Worm (Caenorhabditis elegans) whole organism, L3 larva: Measurements from ENCODE around the gene ZK899.3.

Experiments
- R02D3.7 ChIP-seq: fragments of 150-350 bp; optimal IDR thresholded peaks from 2 replicates; lab custom pipeline; 2014; ENCODE audit warnings: missing biosample characterization, missing genetic modification characterization
- aly-2 ChIP-seq: fragments of 150-350 bp; optimal IDR thresholded peaks from 2 replicates; lab custom pipeline; 2014; ENCODE audit warnings: missing biosample characterization, missing genetic modification characterization
- ceh-28 ChIP-seq: fragments of 150-350 bp; optimal IDR thresholded peaks from 2 replicates; lab custom pipeline; 2014; ENCODE audit warnings: missing biosample characterization, missing genetic modification reagents, missing genetic modification characterization
- ceh-9 ChIP-seq: sonication (generic microtip); optimal IDR thresholded peaks from 2 replicates; lab custom pipeline; 2018; ENCODE audit warnings: missing biosample characterization, missing genetic modification characterization
- egl-5 ChIP-seq: fragments of 150-350 bp; optimal IDR thresholded peaks from 2 replicates; lab custom pipeline; 2017; ENCODE audit warnings: missing biosample characterization, missing genetic modification reagents, missing genetic modification characterization, inconsistent platforms
- elt-1 ChIP-seq: fragments of 150-350 bp; optimal IDR thresholded peaks from 2 replicates; lab custom pipeline; 2014; ENCODE audit warnings: missing biosample characterization, missing genetic modification characterization
- elt-2 ChIP-seq: sonication (generic microtip); optimal IDR thresholded peaks from 2 replicates; lab custom pipeline; 2016; ENCODE audit warnings: missing genetic modification reagents, mild to moderate bottlenecking, missing genetic modification characterization, missing compliant biosample characterization
- elt-3 ChIP-seq, 3 experiments: fragments of 150-350 bp in 1 of 3; sonication (generic microtip) in 2 of 3; optimal IDR thresholded peaks; 2 replicates in 2 of 3; 4 replicates in 1 of 3; lab custom pipeline; 2014 to 2017; ENCODE audit warnings: missing biosample characterization in 3 of 3, missing genetic modification characterization in 3 of 3
- eor-1 ChIP-seq, 2 experiments: fragments of 150-350 bp; optimal IDR thresholded peaks; 2 replicates each; lab custom pipeline; 2014 to 2018; ENCODE audit warnings: missing biosample characterization in 2 of 2, missing genetic modification characterization in 2 of 2
- fkh-10 ChIP-seq: sonication (generic microtip); optimal IDR thresholded peaks from 2 replicates; lab custom pipeline; 2017; ENCODE audit warnings: missing biosample characterization, missing genetic modification reagents, missing genetic modification characterization
- fkh-2 ChIP-seq: fragments of 150-350 bp; optimal IDR thresholded peaks from 2 replicates; lab custom pipeline; 2014; ENCODE audit warnings: missing biosample characterization, missing genetic modification reagents, missing genetic modification characterization
- jun-1 ChIP-seq: fragments of 150-350 bp; optimal IDR thresholded peaks from 2 replicates; lab custom pipeline; 2014; ENCODE audit warnings: missing biosample characterization, missing genetic modification reagents, missing genetic modification characterization
- lin-15B ChIP-seq: fragments of 150-350 bp; optimal IDR thresholded peaks from 2 replicates; lab custom pipeline; 2014; ENCODE audit warnings: missing biosample characterization, missing genetic modification characterization
- lin-39 ChIP-seq: fragments of 150-350 bp; optimal IDR thresholded peaks from 2 replicates; lab custom pipeline; 2018; ENCODE audit warnings: missing biosample characterization, missing genetic modification reagents, missing genetic modification characterization
- mdl-1 ChIP-seq: fragments of 150-350 bp; optimal IDR thresholded peaks from 2 replicates; lab custom pipeline; 2014; ENCODE audit warnings: missing biosample characterization, missing genetic modification characterization
- mml-1 ChIP-seq: fragments of 150-350 bp; sonication (generic microtip); optimal IDR thresholded peaks from 3 replicates; lab custom pipeline; 2014; ENCODE audit warnings: missing biosample characterization, missing genetic modification characterization
- nfya-1 ChIP-seq: sonication (generic microtip); optimal IDR thresholded peaks from 2 replicates; lab custom pipeline; 2017; ENCODE audit warnings: missing genetic modification characterization, mild to moderate bottlenecking, missing compliant biosample characterization, antibody characterized with exemption, moderate library complexity; ENCODE audit not compliant: insufficient read depth
- nhr-23 ChIP-seq: fragments of 150-350 bp; optimal IDR thresholded peaks from 2 replicates; lab custom pipeline; 2014; ENCODE audit warnings: missing biosample characterization, missing genetic modification reagents, missing genetic modification characterization
- nhr-25 ChIP-seq: sonication (generic microtip); optimal IDR thresholded peaks from 2 replicates; lab custom pipeline; 2017; ENCODE audit warnings: missing biosample characterization, missing genetic modification characterization
- nhr-28 ChIP-seq: fragments of 150-350 bp; optimal IDR thresholded peaks from 2 replicates; lab custom pipeline; 2014; ENCODE audit warnings: missing biosample characterization, missing genetic modification characterization
- nhr-43 ChIP-seq: sonication (generic microtip); optimal IDR thresholded peaks from 2 replicates; lab custom pipeline; 2016; ENCODE audit warnings: mild to moderate bottlenecking, missing genetic modification characterization, missing compliant biosample characterization; ENCODE audit not compliant: poor library complexity, severe bottlenecking
- nhr-77 ChIP-seq: fragments of 150-350 bp; optimal IDR thresholded peaks from 2 replicates; lab custom pipeline; 2014; ENCODE audit warnings: missing biosample characterization, missing genetic modification characterization
- pha-4 ChIP-seq: fragments of 150-350 bp; optimal IDR thresholded peaks from 2 replicates; lab custom pipeline; 2014; ENCODE audit warnings: missing biosample characterization, missing genetic modification reagents, missing genetic modification characterization
- pqm-1 ChIP-seq: fragments of 150-350 bp; optimal IDR thresholded peaks from 2 replicates; lab custom pipeline; 2017; ENCODE audit warnings: missing biosample characterization, missing genetic modification characterization, inconsistent platforms
- sea-2 ChIP-seq: fragments of 150-350 bp; sonication (generic microtip); optimal IDR thresholded peaks from 4 replicates; lab custom pipeline; 2014; ENCODE audit warnings: missing biosample characterization, missing genetic modification reagents, missing genetic modification characterization
- skn-1 ChIP-seq: fragments of 150-350 bp; optimal IDR thresholded peaks from 2 replicates; lab custom pipeline; 2014; ENCODE audit warnings: missing biosample characterization, missing genetic modification characterization
- snpc-4 ChIP-seq: fragments of 150-350 bp; optimal IDR thresholded peaks from 2 replicates; lab custom pipeline; 2014; ENCODE audit warnings: missing biosample characterization, missing genetic modification characterization
- tbx-2 ChIP-seq: sonication (generic microtip); optimal IDR thresholded peaks from 2 replicates; lab custom pipeline; 2016; ENCODE audit warnings: mild to moderate bottlenecking, missing genetic modification characterization, missing compliant biosample characterization
- unc-39 ChIP-seq: sonication (generic microtip); optimal IDR thresholded peaks from 4 replicates; lab custom pipeline; 2017; ENCODE audit warnings: missing biosample characterization, missing genetic modification characterization
- unc-62 ChIP-seq: fragments of 150-350 bp; sonication (generic microtip); optimal IDR thresholded peaks from 4 replicates; lab custom pipeline; 2014; ENCODE audit warnings: missing biosample characterization, missing genetic modification reagents, missing genetic modification characterization
- ztf-11 ChIP-seq: fragments of 150-350 bp; optimal IDR thresholded peaks from 2 replicates; lab custom pipeline; 2014; ENCODE audit warnings: missing biosample characterization, missing genetic modification characterization
- ztf-4 ChIP-seq: fragments of 150-350 bp; optimal IDR thresholded peaks from 2 replicates; lab custom pipeline; 2014; ENCODE audit warnings: missing biosample characterization, missing genetic modification characterization

Gene ZK899.3

DNA sequence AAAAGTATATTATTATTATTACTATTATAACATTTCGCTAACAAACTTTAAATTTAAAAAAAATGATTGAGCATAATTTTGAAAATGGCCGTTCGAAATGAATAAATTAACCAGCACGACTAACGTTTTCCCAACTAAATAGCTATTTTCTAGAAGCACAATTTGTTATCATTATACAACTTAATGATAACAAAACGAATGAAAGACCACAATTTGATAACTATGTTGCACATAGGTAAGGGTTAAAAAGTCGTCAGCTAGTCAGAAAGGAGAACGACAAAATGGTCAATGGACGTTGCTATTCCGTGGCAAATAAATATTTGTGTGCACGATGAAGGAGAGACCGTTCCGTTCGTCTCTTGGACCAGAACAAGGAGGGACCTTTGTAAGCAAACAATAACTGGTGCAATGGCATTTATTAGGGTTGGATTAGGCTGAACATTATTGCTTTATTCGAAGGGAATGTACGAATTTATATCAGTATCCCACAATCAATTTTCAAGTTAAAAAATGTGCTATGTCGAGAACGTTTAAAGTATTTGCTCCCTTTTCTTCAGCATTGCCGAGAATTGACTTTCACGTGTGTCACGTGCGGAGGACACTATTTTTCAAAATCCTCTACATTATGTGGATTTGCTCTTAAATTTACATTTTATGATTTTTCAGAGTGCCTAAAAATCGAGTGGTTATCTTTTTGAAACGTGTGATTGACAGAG, at the start of gene ZK899.3:
Gene ZK899.3, plus strand, starts transcription at position 666 of the 716 bp plus-strand sequence.
- TF ChIP-seq pqm-1 (tag; lab: Kevin White, UChicago) (peak; percentile 52), elt-2 (tag; lab: Kevin White, UChicago) (peak; percentile 63), mml-1 (tag; lab: Kevin White, UChicago) (no peak)

DNA sequence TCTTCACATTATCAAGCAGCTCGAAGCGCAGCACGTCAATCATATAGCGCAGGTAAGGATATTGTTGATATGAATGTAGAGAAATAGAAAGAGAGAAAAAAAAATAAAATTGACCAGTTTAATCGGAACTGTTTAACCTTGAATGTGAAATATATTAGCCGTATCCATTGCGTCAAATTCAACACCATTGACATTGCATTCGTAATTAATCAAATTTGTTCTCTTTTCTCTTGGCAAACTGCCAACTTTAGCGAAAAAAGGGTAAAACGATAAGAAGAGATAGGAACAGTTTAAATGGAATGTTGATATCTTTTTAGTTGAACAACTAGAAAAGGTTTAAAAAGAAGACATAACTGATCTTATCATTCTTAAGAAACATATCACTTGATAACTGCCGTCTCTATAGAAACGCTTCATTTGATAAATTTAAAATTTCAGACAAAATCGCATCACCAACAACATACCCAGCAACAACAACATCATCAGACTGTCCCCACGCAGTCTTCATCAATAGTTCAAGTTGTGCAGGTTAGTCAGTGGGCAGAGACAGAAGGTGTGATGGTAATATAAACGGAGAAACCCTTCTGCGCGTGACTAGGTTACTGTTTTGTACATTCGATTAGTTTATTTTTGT, 49.2 kb upstream of the ZK899.3 start:
- TF ChIP-seq ztf-4 (no peak), ztf-11 (tag; lab: Kevin White, UChicago) (no peak), unc-39 (tag; lab: Kevin White, UChicago) (no peak), snpc-4 (tag; lab: Kevin White, UChicago) (no peak), skn-1 (no peak), nhr-23 (tag; lab: Kevin White, UChicago) (peak; percentile 76), nfya-1 (no peak), fkh-2 (tag; lab: Kevin White, UChicago) (no peak), nhr-25 (tag; lab: Kevin White, UChicago) (peak; percentile 90), pha-4 (tag; lab: Kevin White, UChicago) (no peak), jun-1 (tag; lab: Kevin White, UChicago) (no peak), nhr-77 (tag; lab: Kevin White, UChicago) (no peak), tbx-2 (tag; lab: Kevin White, UChicago) (no peak), egl-5 (tag; lab: Kevin White, UChicago) (no peak), fkh-10 (GFP tag; lab: Kevin White, UChicago) (no peak), ceh-9 (no peak), sea-2 (GFP tag; lab: Kevin White, UChicago) (no peak), elt-3 (tag; optimal IDR thresholded peaks at IDR 0.05; lab: Kevin White, UChicago) (peak in 1 of 3 experiments; percentile 81), aly-2 (tag; lab: Kevin White, UChicago) (no peak), nhr-28 (tag; lab: Kevin White, UChicago) (no peak), pqm-1 (tag; lab: Kevin White, UChicago) (no peak), nhr-43 (tag; lab: Kevin White, UChicago) (peak; percentile 72), lin-15B (tag; lab: Kevin White, UChicago) (no peak), unc-62 (GFP tag; lab: Kevin White, UChicago) (no peak), mdl-1 (no peak), mml-1 (tag; lab: Kevin White, UChicago) (no peak), R02D3.7 (tag; lab: Kevin White, UChicago) (no peak), lin-39 (tag; lab: Kevin White, UChicago) (no peak)

DNA sequence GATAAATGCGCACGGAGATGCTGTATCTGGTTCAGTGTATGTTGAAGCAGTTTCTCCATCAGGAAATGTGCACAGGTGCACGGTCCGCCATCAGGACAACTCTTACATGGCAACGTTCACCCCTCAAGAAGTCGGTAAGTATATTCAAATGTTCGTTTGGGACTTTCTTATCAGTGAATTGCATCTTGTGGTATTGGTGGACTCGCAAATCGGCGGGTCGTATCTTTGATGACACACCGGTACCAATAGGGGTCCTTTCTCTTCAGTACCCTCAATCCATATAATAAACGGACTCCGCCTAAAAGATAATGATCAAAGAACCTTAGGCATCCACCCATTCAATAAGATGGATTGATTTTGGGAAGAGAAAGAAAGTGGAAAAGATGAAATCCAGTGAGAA, 47.0 kb upstream of the ZK899.3 start:
- TF ChIP-seq snpc-4 (tag; lab: Kevin White, UChicago) (no peak), nhr-23 (tag; lab: Kevin White, UChicago) (peak; percentile 42)

DNA sequence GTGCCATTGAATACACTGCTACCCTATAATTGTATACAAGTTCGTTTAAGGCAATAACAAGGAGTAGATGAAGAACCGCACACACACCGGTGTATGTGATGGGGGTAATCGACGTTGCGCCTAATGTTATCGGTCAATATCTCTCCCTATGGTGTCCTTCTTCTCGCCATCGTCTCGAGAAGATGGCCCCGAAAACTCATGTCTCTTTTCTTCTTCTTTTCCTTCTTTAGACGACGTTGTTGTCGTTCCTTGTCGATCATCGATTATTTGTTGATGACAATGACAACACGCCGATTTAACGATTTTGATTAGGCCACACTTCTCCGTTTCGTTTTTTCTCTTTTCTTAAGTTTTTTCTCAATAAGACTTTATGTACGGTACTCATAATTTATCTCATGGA, 43.8 kb upstream of the ZK899.3 start:
- no peak for TF ChIP-seq eor-1 (tag; optimal IDR thresholded peaks at IDR 0.05; lab: Kevin White, UChicago)
- peak; percentile 57 for TF ChIP-seq nhr-25 (tag; lab: Kevin White, UChicago)
- no peak for TF ChIP-seq tbx-2 (tag; lab: Kevin White, UChicago)
- TF ChIP-seq elt-1 (tag; lab: Kevin White, UChicago) = peak; percentile 29
- peak; percentile 71 for TF ChIP-seq nhr-23 (tag; lab: Kevin White, UChicago)
- no peak for TF ChIP-seq unc-62 (GFP tag; lab: Kevin White, UChicago)
- TF ChIP-seq ceh-28 (tag; lab: Kevin White, UChicago) = peak; percentile 38
- no peak for TF ChIP-seq fkh-2 (tag; lab: Kevin White, UChicago)

DNA sequence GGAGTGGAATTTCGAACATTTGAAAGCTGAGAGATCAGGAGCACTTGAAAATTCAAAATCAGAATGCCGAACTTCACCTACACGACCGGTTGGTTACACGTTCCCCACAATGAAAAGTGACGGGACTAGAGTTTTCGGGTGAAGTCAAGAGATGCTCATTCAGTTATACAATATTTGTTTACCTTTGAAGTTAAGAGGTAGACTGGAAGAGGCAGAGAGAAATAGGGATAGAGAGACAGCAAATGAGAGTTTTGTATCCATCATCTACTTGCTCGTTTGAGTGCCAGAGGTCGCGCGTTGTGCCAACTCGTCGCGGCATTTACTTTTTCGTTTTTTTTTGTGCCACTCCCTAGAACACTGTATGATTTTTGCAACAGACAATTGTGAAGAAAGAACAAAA, 42.2 kb upstream of the ZK899.3 start:
- TF ChIP-seq R02D3.7 (tag; lab: Kevin White, UChicago) (no peak), pha-4 (tag; lab: Kevin White, UChicago) (peak; percentile 87)
